Worm (Caenorhabditis elegans) whole organism, mixed stage, embryonic: ENCODE measurements around the gene Y37D8A.4.

ENCODE experiments used
- M03D4.4 ChIP-seq: sonication (generic microtip); optimal IDR thresholded peaks from 2 replicates; lab custom pipeline; 2017; ENCODE audit warnings: mild to moderate bottlenecking, missing genetic modification characterization, missing compliant biosample characterization
- bed-3 ChIP-seq: fragments of 200-800 bp; sonication (Bioruptor generic); optimal IDR thresholded peaks from 3 replicates; lab custom pipeline; 2018; ENCODE audit warnings: mild to moderate bottlenecking, missing genetic modification characterization, moderate library complexity, missing compliant biosample characterization
- blmp-1 ChIP-seq: fragments of 150-350 bp; optimal IDR thresholded peaks from 2 replicates; lab custom pipeline; 2014; ENCODE audit warnings: missing biosample characterization, missing genetic modification characterization
- ceh-39 ChIP-seq: fragments of 150-350 bp; optimal IDR thresholded peaks from 2 replicates; lab custom pipeline; 2014; ENCODE audit warnings: missing biosample characterization, missing genetic modification characterization
- ceh-43 ChIP-seq: fragments of 200-800 bp; sonication (Bioruptor generic); optimal IDR thresholded peaks from 2 replicates; lab custom pipeline; 2018; ENCODE audit warnings: mild to moderate bottlenecking, missing genetic modification characterization, moderate library complexity, missing compliant biosample characterization
- ceh-83 ChIP-seq: fragments of 200-800 bp; sonication (Bioruptor generic); optimal IDR thresholded peaks from 2 replicates; lab custom pipeline; 2018; ENCODE audit warnings: mild to moderate bottlenecking, missing genetic modification characterization, missing compliant biosample characterization
- ces-1 ChIP-seq: fragments of 150-350 bp; optimal IDR thresholded peaks from 2 replicates; lab custom pipeline; 2014; ENCODE audit warnings: missing biosample characterization, missing genetic modification reagents, missing genetic modification characterization
- drap-1 ChIP-seq: fragments of 200-800 bp; sonication (Bioruptor generic); optimal IDR thresholded peaks from 3 replicates; lab custom pipeline; 2018; ENCODE audit warnings: mild to moderate bottlenecking, missing genetic modification characterization, missing compliant biosample characterization
- elt-1 ChIP-seq: sonication (generic microtip); optimal IDR thresholded peaks from 2 replicates; lab custom pipeline; 2017; ENCODE audit warnings: missing genetic modification characterization, mild to moderate bottlenecking, missing compliant biosample characterization, antibody characterized with exemption, moderate library complexity, borderline replicate concordance; ENCODE audit not compliant: insufficient read depth
- elt-3 ChIP-seq: fragments of 150-350 bp; optimal IDR thresholded peaks from 2 replicates; lab custom pipeline; 2014; ENCODE audit warnings: missing biosample characterization, missing genetic modification characterization
- flh-1 ChIP-seq: fragments of 200-800 bp; sonication (Bioruptor generic); optimal IDR thresholded peaks from 2 replicates; lab custom pipeline; 2018; ENCODE audit warnings: mild to moderate bottlenecking, missing genetic modification characterization, moderate library complexity, missing compliant biosample characterization
- ham-2 ChIP-seq: fragments of 200-800 bp; sonication (Bioruptor generic); optimal IDR thresholded peaks from 2 replicates; lab custom pipeline; 2018; ENCODE audit warnings: mild to moderate bottlenecking, missing genetic modification characterization, missing compliant biosample characterization
- hlh-1 ChIP-seq: fragments of 150-350 bp; optimal IDR thresholded peaks from 2 replicates; lab custom pipeline; 2014; ENCODE audit warnings: missing biosample characterization, missing genetic modification reagents, missing genetic modification characterization
- lin-13 ChIP-seq: fragments of 150-350 bp; optimal IDR thresholded peaks from 2 replicates; lab custom pipeline; 2014; ENCODE audit warnings: missing biosample characterization, missing genetic modification characterization
- lin-32 ChIP-seq: fragments of 200-800 bp; sonication (Bioruptor generic); optimal IDR thresholded peaks from 2 replicates; lab custom pipeline; 2018; ENCODE audit warnings: mild to moderate bottlenecking, missing genetic modification characterization, missing compliant biosample characterization
- lsy-2 ChIP-seq: fragments of 150-350 bp; optimal IDR thresholded peaks from 2 replicates; lab custom pipeline; 2014; ENCODE audit warnings: missing biosample characterization, missing genetic modification characterization
- mab-5 ChIP-seq: fragments of 150-350 bp; optimal IDR thresholded peaks from 2 replicates; lab custom pipeline; 2014; ENCODE audit warnings: missing biosample characterization, missing genetic modification characterization
- mep-1 ChIP-seq: fragments of 150-350 bp; optimal IDR thresholded peaks from 2 replicates; lab custom pipeline; 2017; ENCODE audit warnings: missing biosample characterization, missing genetic modification reagents, missing genetic modification characterization, inconsistent platforms
- mls-2 ChIP-seq: sonication (generic microtip); optimal IDR thresholded peaks from 2 replicates; lab custom pipeline; 2016; ENCODE audit warnings: mild to moderate bottlenecking, missing genetic modification characterization, moderate library complexity, missing compliant biosample characterization
- nhr-12 ChIP-seq: fragments of 150-350 bp; optimal IDR thresholded peaks from 2 replicates; lab custom pipeline; 2014; ENCODE audit warnings: missing biosample characterization, missing genetic modification characterization
- nhr-237 ChIP-seq: fragments of 150-350 bp; optimal IDR thresholded peaks from 2 replicates; lab custom pipeline; 2014; ENCODE audit warnings: missing biosample characterization, missing genetic modification characterization
- nhr-28 ChIP-seq: fragments of 150-350 bp; optimal IDR thresholded peaks from 2 replicates; lab custom pipeline; 2014; ENCODE audit warnings: missing biosample characterization, missing genetic modification characterization
- nhr-76 ChIP-seq: sonication (generic microtip); optimal IDR thresholded peaks from 2 replicates; lab custom pipeline; 2017; ENCODE audit warnings: missing biosample characterization, missing genetic modification characterization
- sem-2 ChIP-seq: fragments of 200-800 bp; sonication (Bioruptor generic); optimal IDR thresholded peaks from 2 replicates; lab custom pipeline; 2018; ENCODE audit warnings: mild to moderate bottlenecking, missing genetic modification characterization, missing compliant biosample characterization
- sptf-1 ChIP-seq: sonication (generic microtip); optimal IDR thresholded peaks from 2 replicates; lab custom pipeline; 2017; ENCODE audit warnings: mild to moderate bottlenecking, missing genetic modification characterization, moderate library complexity, missing compliant biosample characterization
- unc-120 ChIP-seq: sonication (generic microtip); optimal IDR thresholded peaks from 2 replicates; lab custom pipeline; 2017; ENCODE audit warnings: missing genetic modification characterization, missing compliant biosample characterization; ENCODE audit not compliant: poor library complexity, severe bottlenecking
- unc-39 ChIP-seq: fragments of 150-350 bp; optimal IDR thresholded peaks from 2 replicates; lab custom pipeline; 2014; ENCODE audit warnings: missing biosample characterization, missing genetic modification characterization
- unc-62 ChIP-seq: fragments of 150-350 bp; optimal IDR thresholded peaks from 2 replicates; lab custom pipeline; 2014; ENCODE audit warnings: missing biosample characterization, missing genetic modification reagents, missing genetic modification characterization
- zip-8 ChIP-seq: fragments of 150-350 bp; optimal IDR thresholded peaks from 2 replicates; lab custom pipeline; 2014; ENCODE audit warnings: missing biosample characterization, missing genetic modification characterization
- ztf-11 ChIP-seq: fragments of 150-350 bp; optimal IDR thresholded peaks from 2 replicates; lab custom pipeline; 2014; ENCODE audit warnings: missing biosample characterization, missing genetic modification characterization

The Y37D8A.4 gene

ce11 chrIII:12860119-12860518 lies 21.4 kb upstream of the Y37D8A.4 start:
- TF ChIP-seq unc-39 (tag; lab: Kevin White, UChicago), result no peak
- TF ChIP-seq lin-32 (GFP tag; lab: Kevin White, UChicago), result no peak
- TF ChIP-seq ceh-39 (tag; lab: Kevin White, UChicago), result no peak

ce11 chrIII:12856628-12857027 lies 17.9 kb upstream of the Y37D8A.4 start, which contains the start of gene Y37D8A.26:
Gene Y37D8A.26 (minus strand): TSS chrIII:12856728.
- TF ChIP-seq sem-2 (GFP tag; lab: Kevin White, UChicago) (no peak), elt-1 (no peak), drap-1 (GFP tag; lab: Kevin White, UChicago) (no peak), mep-1 (tag; lab: Kevin White, UChicago) (no peak)
- TF ChIP-seq, all 35 proteins: peak for 0

- TF ChIP-seq lin-13 (tag; lab: Kevin White, UChicago) (no peak), unc-120 (tag; lab: Kevin White, UChicago) (no peak), bed-3 (GFP tag; lab: Kevin White, UChicago) (no peak), nhr-76 (no peak), nhr-12 (tag; lab: Kevin White, UChicago) (no peak), hlh-1 (tag; lab: Kevin White, UChicago) (no peak), lin-32 (GFP tag; lab: Kevin White, UChicago) (no peak), drap-1 (GFP tag; lab: Kevin White, UChicago) (no peak), M03D4.4 (tag; lab: Kevin White, UChicago) (no peak), lsy-2 (no peak), zip-8 (tag; lab: Kevin White, UChicago) (no peak), elt-1 (no peak)
Measured at ce11 chrIII:12855394-12855793, 16.6 kb upstream of the Y37D8A.4 start, which contains the start of gene Y37D8A.5. Gene Y37D8A.5 (minus strand): TSS chrIII:12855494.

ce11 chrIII:12851034-12851433 lies 12.3 kb upstream of the Y37D8A.4 start:
- TF ChIP-seq blmp-1 (tag; lab: Kevin White, UChicago) (peak; percentile 34), sptf-1 (tag; lab: Kevin White, UChicago) (no peak), unc-62 (GFP tag; lab: Kevin White, UChicago) (peak; percentile 36), nhr-237 (tag; lab: Kevin White, UChicago) (peak; percentile 61), elt-1 (no peak), elt-3 (tag; lab: Kevin White, UChicago) (peak; percentile 15)

- TF ChIP-seq nhr-12 (tag; lab: Kevin White, UChicago) (no peak), zip-8 (tag; lab: Kevin White, UChicago) (no peak), bed-3 (GFP tag; lab: Kevin White, UChicago) (no peak), nhr-28 (tag; lab: Kevin White, UChicago) (no peak), drap-1 (GFP tag; lab: Kevin White, UChicago) (no peak), M03D4.4 (tag; lab: Kevin White, UChicago) (no peak)
- TF ChIP-seq, all 35 proteins: peak for 0
Measured at ce11 chrIII:12849691-12850090, 10.9 kb upstream of the Y37D8A.4 start.

- TF ChIP-seq ces-1 (no peak), mls-2 (tag; lab: Kevin White, UChicago) (no peak), ceh-83 (GFP tag; lab: Kevin White, UChicago) (no peak), lin-13 (tag; lab: Kevin White, UChicago) (no peak), zip-8 (tag; lab: Kevin White, UChicago) (no peak), elt-1 (no peak), drap-1 (GFP tag; lab: Kevin White, UChicago) (no peak), lsy-2 (no peak), sem-2 (GFP tag; lab: Kevin White, UChicago) (no peak), ham-2 (GFP tag; lab: Kevin White, UChicago) (no peak), flh-1 (GFP tag; lab: Kevin White, UChicago) (no peak), ztf-11 (tag; lab: Kevin White, UChicago) (no peak), M03D4.4 (tag; lab: Kevin White, UChicago) (no peak), unc-120 (tag; lab: Kevin White, UChicago) (no peak), ceh-39 (tag; lab: Kevin White, UChicago) (no peak), ceh-43 (GFP tag; lab: Kevin White, UChicago) (no peak), lin-32 (GFP tag; lab: Kevin White, UChicago) (no peak), elt-3 (tag; lab: Kevin White, UChicago) (no peak), mab-5 (tag; lab: Kevin White, UChicago) (no peak)
Measured at ce11 chrIII:12848981-12849589, 10.3 kb upstream of the Y37D8A.4 start.
